Worm (Caenorhabditis elegans) whole organism, dauer: ENCODE measurements around the gene C45B2.1.

Experiments used
- unc-62 ChIP-seq: sonication (generic microtip); optimal IDR thresholded peaks from 2 replicates; lab custom pipeline; 2017; ENCODE audit warnings: missing biosample characterization, missing genetic modification reagents, missing genetic modification characterization

C45B2.1 gene

ce11 chrX:6081793-6082192 is 4.1 kb upstream of the C45B2.1 start:
- TF ChIP-seq unc-62 (GFP tag; lab: Kevin White, UChicago), result no peak

- no peak for TF ChIP-seq unc-62 (GFP tag; lab: Kevin White, UChicago)
Observed at ce11 chrX:6082660-6083059, 3.3 kb upstream of the C45B2.1 start, which contains the start of gene C45B2.3. TSS of gene C45B2.3 (plus strand) at chrX:6082960.

ce11 chrX:6084439-6084838 is 1.5 kb upstream of the C45B2.1 start, which contains the start of gene C45B2.2:
TSS of gene C45B2.2 (plus strand) at chrX:6084739.
- TF ChIP-seq unc-62 (GFP tag; lab: Kevin White, UChicago), result no peak

- no peak for TF ChIP-seq unc-62 (GFP tag; lab: Kevin White, UChicago)
Observed at ce11 chrX:6087676-6088075, 1.8 kb downstream of the C45B2.1 start, which contains the start of gene C45B2.8. TSS of gene C45B2.8 (plus strand) at chrX:6087976.

ce11 chrX:6088718-6089117 is 2.8 kb downstream of the C45B2.1 start:
- TF ChIP-seq unc-62 (GFP tag; lab: Kevin White, UChicago), result no peak

ce11 chrX:6090779-6091178 is 4.9 kb downstream of the C45B2.1 start:
- no peak for TF ChIP-seq unc-62 (GFP tag; lab: Kevin White, UChicago)

ce11 chrX:6091967-6092366 is 6.0 kb downstream of the C45B2.1 start, which contains the start of gene hsp-3:
TSS of gene hsp-3 (minus strand) at chrX:6092124.
- no peak for TF ChIP-seq unc-62 (GFP tag; lab: Kevin White, UChicago)

- no peak for TF ChIP-seq unc-62 (GFP tag; lab: Kevin White, UChicago)
Observed at ce11 chrX:6092533-6092932, 6.6 kb downstream of the C45B2.1 start.

ce11 chrX:6093046-6093445 is 7.1 kb downstream of the C45B2.1 start, which contains the start of gene C15H9.5:
TSS of gene C15H9.5 (plus strand) at chrX:6093300.
- no peak for TF ChIP-seq unc-62 (GFP tag; lab: Kevin White, UChicago)

- TF ChIP-seq unc-62 (GFP tag; lab: Kevin White, UChicago), result no peak
Observed at ce11 chrX:6097551-6097950, 11.6 kb downstream of the C45B2.1 start, which contains the start of gene C15H9.4. TSS of gene C15H9.4 (plus strand) at chrX:6097643.

- no peak for TF ChIP-seq unc-62 (GFP tag; lab: Kevin White, UChicago)
Observed at ce11 chrX:6098420-6098819, 12.5 kb downstream of the C45B2.1 start.

ce11 chrX:6100395-6101099 is 14.6 kb downstream of the C45B2.1 start:
- no peak for TF ChIP-seq unc-62 (GFP tag; lab: Kevin White, UChicago)

ce11 chrX:6103297-6103696 is 17.4 kb downstream of the C45B2.1 start, which contains the start of gene C15H9.11:
TSS of gene C15H9.11 (minus strand) at chrX:6103397.
- no peak for TF ChIP-seq unc-62 (GFP tag; lab: Kevin White, UChicago)

ce11 chrX:6107962-6108361 is 22.0 kb downstream of the C45B2.1 start:
- no peak for TF ChIP-seq unc-62 (GFP tag; lab: Kevin White, UChicago)

ce11 chrX:6109288-6109770 is 23.4 kb downstream of the C45B2.1 start, which contains the start of gene kynu-1:
TSS of gene kynu-1 (minus strand) at chrX:6109338.
- TF ChIP-seq unc-62 (GFP tag; lab: Kevin White, UChicago), result no peak

- no peak for TF ChIP-seq unc-62 (GFP tag; lab: Kevin White, UChicago)
Observed at ce11 chrX:6112817-6113216, 26.9 kb downstream of the C45B2.1 start, which contains the start of gene prx-3. TSS of gene prx-3 (minus strand) at chrX:6112917.

- no peak for TF ChIP-seq unc-62 (GFP tag; lab: Kevin White, UChicago)
Observed at ce11 chrX:6115502-6115901, 29.6 kb downstream of the C45B2.1 start, which contains the start of gene C15H9.3. TSS of gene C15H9.3 (plus strand) at chrX:6115802.
